Worm (Caenorhabditis elegans) whole organism, L1 larva: ENCODE data around the gene B0353.1.

ENCODE experiments used
- C16A3.4 ChIP-seq: fragments of 150-350 bp; optimal IDR thresholded peaks from 2 replicates; lab custom pipeline; 2014; ENCODE audit warnings: missing biosample characterization, missing genetic modification characterization
- C34B4.2 ChIP-seq: sonication (generic microtip); optimal IDR thresholded peaks from 2 replicates; lab custom pipeline; 2017; ENCODE audit warnings: mild to moderate bottlenecking, missing genetic modification characterization, missing compliant biosample characterization
- F16B12.6 ChIP-seq: fragments of 150-350 bp; optimal IDR thresholded peaks from 2 replicates; lab custom pipeline; 2014; ENCODE audit warnings: missing biosample characterization, missing genetic modification characterization
- Y116A8C.19 ChIP-seq: sonication (generic microtip); optimal IDR thresholded peaks from 2 replicates; lab custom pipeline; 2016; ENCODE audit warnings: missing compliant biosample characterization, missing genetic modification characterization, borderline replicate concordance
- aha-1 ChIP-seq: fragments of 150-350 bp; optimal IDR thresholded peaks from 2 replicates; lab custom pipeline; 2014; ENCODE audit warnings: missing biosample characterization, missing genetic modification characterization
- alr-1 ChIP-seq: fragments of 200-800 bp; sonication (Bioruptor generic); optimal IDR thresholded peaks from 2 replicates; lab custom pipeline; 2018; ENCODE audit warnings: borderline replicate concordance, mild to moderate bottlenecking, missing genetic modification characterization, missing compliant biosample characterization
- aly-2 ChIP-seq: fragments of 150-350 bp; optimal IDR thresholded peaks from 2 replicates; lab custom pipeline; 2014; ENCODE audit warnings: missing biosample characterization, missing genetic modification characterization
- blmp-1 ChIP-seq: fragments of 150-350 bp; optimal IDR thresholded peaks from 2 replicates; lab custom pipeline; 2014; ENCODE audit warnings: missing biosample characterization, missing genetic modification characterization
- ces-1 ChIP-seq: fragments of 150-350 bp; optimal IDR thresholded peaks from 2 replicates; lab custom pipeline; 2014; ENCODE audit warnings: missing biosample characterization, missing genetic modification reagents, missing genetic modification characterization
- efl-1 ChIP-seq, 4 experiments: fragments of 150-350 bp; optimal IDR thresholded peaks in 3 of 4; peaks in 1 of 4; 1 replicate in 1 of 4; 2 replicates in 3 of 4; lab custom pipeline; 2014; ENCODE audit warnings: missing biosample characterization in 2 of 4, missing genetic modification characterization in 2 of 4, missing genetic modification reagents in 2 of 4
- egl-13 ChIP-seq: sonication (generic microtip); optimal IDR thresholded peaks from 2 replicates; lab custom pipeline; 2016; ENCODE audit warnings: missing genotype, missing genetic modification reagents, missing genetic modification characterization, missing compliant biosample characterization
- elt-2 ChIP-seq: sonication (generic microtip); optimal IDR thresholded peaks from 2 replicates; lab custom pipeline; 2016; ENCODE audit warnings: missing genetic modification characterization, mild to moderate bottlenecking, inconsistent platforms, missing compliant biosample characterization, missing genetic modification reagents
- ets-5 ChIP-seq: fragments of 200-800 bp; sonication (Bioruptor generic); IDR thresholded peaks from 2 replicates; pipeline ENCODE4 v1.3.6; 2022; ENCODE audit warnings: missing genetic modification characterization, missing compliant biosample characterization
- fos-1 ChIP-seq: fragments of 150-350 bp; optimal IDR thresholded peaks from 2 replicates; lab custom pipeline; 2014; ENCODE audit warnings: missing biosample characterization, missing genetic modification characterization
- grh-1 ChIP-seq: fragments of 200-800 bp; sonication (Bioruptor generic); IDR thresholded peaks from 2 replicates; pipeline ENCODE4 v1.3.6; 2022; ENCODE audit warnings: missing genetic modification reagents, missing genetic modification characterization, missing compliant biosample characterization
- hpl-2 ChIP-seq: fragments of 150-350 bp; optimal IDR thresholded peaks from 2 replicates; lab custom pipeline; 2014; ENCODE audit warnings: missing biosample characterization, missing genetic modification reagents, missing genetic modification characterization
- isw-1 ChIP-seq: fragments of 200-800 bp; sonication (Bioruptor generic); IDR thresholded peaks from 2 replicates; pipeline ENCODE4 v1.3.6; 2022; ENCODE audit warnings: missing genetic modification characterization, missing compliant biosample characterization
- jun-1 ChIP-seq: fragments of 150-350 bp; optimal IDR thresholded peaks from 2 replicates; lab custom pipeline; 2014; ENCODE audit warnings: missing biosample characterization, missing genetic modification reagents, missing genetic modification characterization
- lin-13 ChIP-seq: fragments of 150-350 bp; optimal IDR thresholded peaks from 2 replicates; lab custom pipeline; 2014; ENCODE audit warnings: missing biosample characterization, missing genetic modification reagents, missing genetic modification characterization
- lin-14 ChIP-seq: fragments of 200-800 bp; sonication (Bioruptor generic); optimal IDR thresholded peaks from 2 replicates; lab custom pipeline; 2018; ENCODE audit warnings: mild to moderate bottlenecking, missing genetic modification characterization, moderate library complexity, missing compliant biosample characterization
- lin-15B ChIP-seq: fragments of 150-350 bp; sonication (generic microtip); optimal IDR thresholded peaks from 3 replicates; lab custom pipeline; 2014; ENCODE audit warnings: missing biosample characterization, missing genetic modification characterization
- lin-35 ChIP-seq, 2 experiments: fragments of 150-350 bp; optimal IDR thresholded peaks; 2 replicates each; lab custom pipeline; 2014; ENCODE audit warnings: missing biosample characterization in 2 of 2, missing genetic modification characterization in 2 of 2, missing genetic modification reagents in 2 of 2
- lir-3 ChIP-seq: sonication (generic microtip); optimal IDR thresholded peaks from 2 replicates; lab custom pipeline; 2016; ENCODE audit warnings: mild to moderate bottlenecking, missing genetic modification characterization, moderate library complexity, missing compliant biosample characterization; ENCODE audit not compliant: poor library complexity
- mab-9 ChIP-seq: fragments of 200-800 bp; sonication (Bioruptor generic); IDR thresholded peaks from 2 replicates; pipeline ENCODE4 v1.3.6; 2022; ENCODE audit warnings: missing genetic modification reagents, missing genetic modification characterization, missing compliant biosample characterization
- mef-2 ChIP-seq: fragments of 150-350 bp; optimal IDR thresholded peaks from 2 replicates; lab custom pipeline; 2014; ENCODE audit warnings: missing biosample characterization, missing genetic modification characterization
- nhr-11 ChIP-seq: fragments of 150-350 bp; optimal IDR thresholded peaks from 2 replicates; lab custom pipeline; 2014; ENCODE audit warnings: missing biosample characterization, missing genetic modification characterization
- nhr-20 ChIP-seq: sonication (generic microtip); optimal IDR thresholded peaks from 2 replicates; lab custom pipeline; 2016; ENCODE audit warnings: mild to moderate bottlenecking, missing genetic modification characterization, missing compliant biosample characterization
- nhr-47 ChIP-seq: sonication (generic microtip); optimal IDR thresholded peaks from 2 replicates; lab custom pipeline; 2016; ENCODE audit warnings: mild to moderate bottlenecking, missing genetic modification characterization, moderate library complexity, missing compliant biosample characterization
- nhr-90 ChIP-seq: sonication (generic microtip); optimal IDR thresholded peaks from 2 replicates; lab custom pipeline; 2016; ENCODE audit warnings: mild to moderate bottlenecking, missing genetic modification characterization, missing compliant biosample characterization; ENCODE audit not compliant: poor library complexity
- pag-3 ChIP-seq: sonication (generic microtip); optimal IDR thresholded peaks from 2 replicates; lab custom pipeline; 2017; ENCODE audit warnings: missing genetic modification characterization, mild to moderate bottlenecking, missing compliant biosample characterization, antibody characterized with exemption, borderline replicate concordance; ENCODE audit not compliant: insufficient read depth
- pqm-1 ChIP-seq: sonication (generic microtip); optimal IDR thresholded peaks from 3 replicates; lab custom pipeline; 2017; ENCODE audit warnings: missing biosample characterization, missing genetic modification characterization
- rnt-1 ChIP-seq: sonication (generic microtip); optimal IDR thresholded peaks from 2 replicates; lab custom pipeline; 2016; ENCODE audit warnings: mild to moderate bottlenecking, missing genetic modification characterization, moderate library complexity, missing compliant biosample characterization
- skn-1 ChIP-seq: fragments of 150-350 bp; optimal IDR thresholded peaks from 2 replicates; lab custom pipeline; 2014; ENCODE audit warnings: missing biosample characterization, missing genetic modification characterization
- snu-23 ChIP-seq: sonication (generic microtip); optimal IDR thresholded peaks from 2 replicates; lab custom pipeline; 2016; ENCODE audit warnings: missing genetic modification characterization, missing compliant biosample characterization
- sox-4 ChIP-seq: sonication (generic microtip); optimal IDR thresholded peaks from 2 replicates; lab custom pipeline; 2016; ENCODE audit warnings: missing genetic modification characterization, missing compliant biosample characterization
- sptf-1 ChIP-seq: fragments of 150-350 bp; optimal IDR thresholded peaks from 2 replicates; lab custom pipeline; 2014; ENCODE audit warnings: missing biosample characterization, missing genetic modification characterization
- sup-37 ChIP-seq: fragments of 200-800 bp; sonication (Bioruptor generic); optimal IDR thresholded peaks from 2 replicates; lab custom pipeline; 2018; ENCODE audit warnings: mild to moderate bottlenecking, missing genetic modification characterization, missing compliant biosample characterization
- tbx-2 ChIP-seq: sonication (generic microtip); optimal IDR thresholded peaks from 2 replicates; lab custom pipeline; 2016; ENCODE audit warnings: missing genetic modification characterization, missing compliant biosample characterization
- tlp-1 ChIP-seq: fragments of 150-350 bp; optimal IDR thresholded peaks from 2 replicates; lab custom pipeline; 2014; ENCODE audit warnings: missing biosample characterization, missing genetic modification characterization
- unc-130 ChIP-seq: fragments of 150-350 bp; optimal IDR thresholded peaks from 2 replicates; lab custom pipeline; 2017; ENCODE audit warnings: missing biosample characterization, missing genetic modification characterization, inconsistent platforms
- unc-98 ChIP-seq: fragments of 200-800 bp; sonication (Bioruptor generic); IDR thresholded peaks from 2 replicates; pipeline ENCODE4 v1.3.6; 2022; ENCODE audit warnings: missing genetic modification characterization, missing compliant biosample characterization
- xbp-1 ChIP-seq: sonication (generic microtip); optimal IDR thresholded peaks from 2 replicates; lab custom pipeline; 2016; ENCODE audit warnings: missing genetic modification characterization, missing compliant biosample characterization
- zag-1 ChIP-seq: fragments of 150-350 bp; optimal IDR thresholded peaks from 2 replicates; lab custom pipeline; 2014; ENCODE audit warnings: missing biosample characterization, missing genetic modification characterization
- zip-4 ChIP-seq: fragments of 200-800 bp; sonication (Bioruptor generic); optimal IDR thresholded peaks from 2 replicates; lab custom pipeline; 2018; ENCODE audit warnings: mild to moderate bottlenecking, missing genetic modification characterization, moderate library complexity, missing compliant biosample characterization
- ztf-4 ChIP-seq: fragments of 150-350 bp; optimal IDR thresholded peaks from 2 replicates; lab custom pipeline; 2014; ENCODE audit warnings: missing biosample characterization, missing genetic modification characterization

B0353.1 gene

DNA sequence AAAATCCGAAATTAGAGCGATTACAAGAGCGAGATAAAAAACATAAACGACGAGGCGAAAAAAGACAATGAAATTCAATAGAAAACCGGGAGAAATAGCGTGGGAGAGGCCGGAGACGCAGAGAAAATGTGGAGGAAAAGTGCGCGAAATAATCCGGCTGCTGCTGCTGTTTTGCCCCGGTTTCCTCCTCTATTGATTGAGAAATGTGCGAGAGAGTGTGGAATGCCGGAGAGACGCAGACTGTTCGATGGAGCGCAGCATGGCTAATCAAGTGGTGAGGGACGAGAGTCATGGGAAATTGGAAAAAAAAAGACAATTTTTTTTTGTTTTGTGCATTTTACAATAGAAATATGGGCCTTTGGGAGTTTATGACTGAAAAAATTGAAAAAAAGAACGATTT is 42.4 kb downstream of the B0353.1 start (continued):
- TF ChIP-seq F16B12.6 (no peak), zag-1 (no peak), hpl-2 (no peak), C34B4.2 (tag; lab: Kevin White, UChicago) (no peak), skn-1 (peak; percentile 32), lin-14 (GFP tag; lab: Kevin White, UChicago) (peak; percentile 93), lin-13 (GFP tag; lab: Kevin White, UChicago) (peak; percentile 0), mef-2 (tag; lab: Kevin White, UChicago) (no peak), pqm-1 (no peak), ets-5 (no peak), sox-4 (tag; lab: Kevin White, UChicago) (no peak), grh-1 (GFP tag; lab: Robert Waterston, UW) (no peak), mab-9 (GFP tag; lab: Robert Waterston, UW) (no peak), snu-23 (GFP tag; lab: Kevin White, UChicago) (peak; percentile 75), fos-1 (tag; lab: Kevin White, UChicago) (peak; percentile 25), zip-4 (no peak), efl-1 (optimal IDR thresholded peaks at IDR 0.05; lab: Kevin White, UChicago) (peak; percentile 58 to 68), efl-1 (GFP tag; optimal IDR thresholded peaks at IDR 0.05 in 1 of 2; lab: Kevin White, UChicago) (peak in 1 of 2 experiments; percentile 15), aly-2 (tag; lab: Kevin White, UChicago) (no peak), ztf-4 (no peak), unc-130 (no peak), rnt-1 (tag; lab: Kevin White, UChicago) (no peak), sup-37 (no peak), sptf-1 (tag; lab: Kevin White, UChicago) (no peak), ces-1 (no peak), Y116A8C.19 (tag; lab: Kevin White, UChicago) (no peak), lin-35 (GFP tag; optimal IDR thresholded peaks at IDR 0.05; lab: Kevin White, UChicago) (peak; percentile 50 to 60), egl-13 (tag; lab: Kevin White, UChicago) (no peak), lin-15B (tag; lab: Kevin White, UChicago) (no peak), tbx-2 (tag; lab: Kevin White, UChicago) (peak; percentile 73), C16A3.4 (tag; lab: Kevin White, UChicago) (no peak), unc-98 (GFP tag; lab: Robert Waterston, UW) (no peak)

DNA sequence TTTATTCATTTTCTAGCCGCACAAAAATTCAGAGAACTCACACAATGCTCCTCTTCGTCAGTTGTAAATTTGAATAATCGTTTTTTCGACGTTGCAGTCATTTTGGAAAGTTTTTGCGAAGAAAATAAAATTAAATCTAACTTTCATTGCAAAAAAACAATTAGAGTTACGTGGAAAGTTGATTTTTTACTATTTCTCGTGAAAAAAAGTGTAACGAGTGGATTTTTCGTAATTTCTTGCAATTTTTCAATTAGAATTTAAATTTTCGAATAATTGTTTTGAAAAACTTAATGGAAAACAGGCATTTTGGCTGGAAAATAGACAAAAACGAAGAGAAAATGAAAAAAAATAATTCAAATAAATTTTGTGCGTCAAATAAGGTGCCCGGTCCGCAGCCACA is 42.9 kb downstream of the B0353.1 start, which contains the start of gene Y55B1AR.2:
TSS of gene Y55B1AR.2 (minus strand) at position 101 of the 400 bp plus-strand sequence.
- TF ChIP-seq alr-1 (tag; lab: Kevin White, UChicago) (no peak), aly-2 (tag; lab: Kevin White, UChicago) (no peak), rnt-1 (tag; lab: Kevin White, UChicago) (no peak), sox-4 (tag; lab: Kevin White, UChicago) (no peak), pqm-1 (no peak), nhr-47 (tag; lab: Kevin White, UChicago) (no peak), efl-1 (optimal IDR thresholded peaks at IDR 0.05; lab: Kevin White, UChicago) (no peak), efl-1 (GFP tag; optimal IDR thresholded peaks at IDR 0.05 in 1 of 2; lab: Kevin White, UChicago) (peak in 1 of 2 experiments; percentile 67)
- TF ChIP-seq, all 84 proteins: peak for 1

DNA sequence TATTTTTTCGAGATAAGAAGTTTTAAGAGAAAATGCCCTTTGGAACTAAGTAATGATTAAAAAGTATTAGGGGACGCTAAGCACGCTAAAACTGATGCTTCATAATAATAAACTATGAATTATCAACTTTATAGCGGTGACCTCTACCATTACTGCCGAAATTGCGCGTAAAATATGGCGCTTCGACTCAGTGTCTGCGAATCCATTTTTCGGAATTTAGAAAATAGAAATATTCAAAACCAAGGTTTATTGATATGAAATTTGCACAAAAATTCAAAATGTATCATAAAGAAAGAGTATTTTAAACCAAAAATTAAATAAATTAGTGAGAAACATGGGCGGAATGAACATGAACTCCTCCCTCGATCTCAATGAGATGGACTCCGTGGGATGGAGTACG is 43.5 kb downstream of the B0353.1 start:
- TF ChIP-seq elt-2 (tag; lab: Kevin White, UChicago) (peak; percentile 33), sptf-1 (tag; lab: Kevin White, UChicago) (no peak)
- TF ChIP-seq, all 84 proteins: peak for 1

- no peak for TF ChIP-seq blmp-1 (tag; lab: Kevin White, UChicago)
- TF ChIP-seq nhr-20 (tag; lab: Kevin White, UChicago) = peak; percentile 1
- peak; percentile 11 for TF ChIP-seq lin-14 (GFP tag; lab: Kevin White, UChicago)
- TF ChIP-seq xbp-1 (tag; lab: Kevin White, UChicago) = no peak
- TF ChIP-seq fos-1 (tag; lab: Kevin White, UChicago) = peak; percentile 74
- peak; percentile 8 for TF ChIP-seq nhr-90 (tag; lab: Kevin White, UChicago)
- TF ChIP-seq jun-1 (tag; lab: Kevin White, UChicago) = peak; percentile 64
- TF ChIP-seq efl-1 (optimal IDR thresholded peaks at IDR 0.05; lab: Kevin White, UChicago) = no peak
- peak in 1 of 2 experiments; percentile 84 for TF ChIP-seq efl-1 (GFP tag; optimal IDR thresholded peaks at IDR 0.05 in 1 of 2; lab: Kevin White, UChicago)
- no peak for TF ChIP-seq aha-1 (tag; lab: Kevin White, UChicago)
- no peak for TF ChIP-seq lir-3 (tag; lab: Kevin White, UChicago)
- TF ChIP-seq ztf-4 = no peak
- TF ChIP-seq pqm-1 = peak; percentile 38
- TF ChIP-seq tbx-2 (tag; lab: Kevin White, UChicago) = no peak
- no peak for TF ChIP-seq isw-1
- TF ChIP-seq pag-3 = no peak
- no peak for TF ChIP-seq nhr-11 (tag; lab: Kevin White, UChicago)
- no peak for TF ChIP-seq C34B4.2 (tag; lab: Kevin White, UChicago)
- TF ChIP-seq hpl-2 = no peak
- no peak for TF ChIP-seq tlp-1
Observed at ce11 chrIII:600316-600932, 44.7 kb downstream of the B0353.1 start, which contains the start of gene lec-6. lec-6 (minus strand) TSS chrIII:600366.
